Worm (Caenorhabditis elegans): ENCODE data around the gene F22E5.2.

ce11 chrII:2695079-2695478 is 29.9 kb downstream of the F22E5.2 start:
- no peak for TF ChIP-seq ztf-4 (tag; optimal IDR thresholded peaks at IDR 0.05)
- peak; percentile 56 for TF ChIP-seq fkh-10 (GFP tag; optimal IDR thresholded peaks at IDR 0.05)
- TF ChIP-seq R02D3.7 (tag; optimal IDR thresholded peaks at IDR 0.05) = no peak
- TF ChIP-seq nhr-23 (tag; optimal IDR thresholded peaks at IDR 0.05) = no peak
- TF ChIP-seq mml-1 (tag; optimal IDR thresholded peaks at IDR 0.05) = no peak
- TF ChIP-seq ZK546.5 (tag; optimal IDR thresholded peaks at IDR 0.05) = no peak
- no peak for TF ChIP-seq mdl-1 (tag; optimal IDR thresholded peaks at IDR 0.05)
- TF ChIP-seq unc-39 (tag; optimal IDR thresholded peaks at IDR 0.05) = no peak
- TF ChIP-seq unc-62 (GFP tag; optimal IDR thresholded peaks at IDR 0.05) = no peak
